Worm (Caenorhabditis elegans): ENCODE measurements around the gene rheb-1.
"Not testable (repeated sequence)": the region's sequence is repeated elsewhere in the genome, so short reads cannot be mapped to it uniquely, and the experiment has no call there.

The rheb-1 gene

ce11 chrIII:9433576-9434107 lies 22.2 kb downstream of the rheb-1 start, which contains the start of gene cpar-1:
Gene cpar-1, plus strand, starts transcription at chrIII:9434057.
- no peak for TF ChIP-seq aly-1 (tag; optimal IDR thresholded peaks at IDR 0.05)
- TF ChIP-seq pes-1 (GFP tag; IDR thresholded peaks at IDR 0.05) = no peak

- TF ChIP-seq hmbx-1 (tag; optimal IDR thresholded peaks at IDR 0.05) (no peak), ama-1 (optimal IDR thresholded peaks at IDR 0.05) (no peak), tra-4 (tag; optimal IDR thresholded peaks at IDR 0.05) (no peak), ceh-13 (GFP tag; optimal IDR thresholded peaks at IDR 0.05) (no peak), flt-1 (GFP tag; IDR thresholded peaks at IDR 0.05) (no peak), pes-1 (GFP tag; IDR thresholded peaks at IDR 0.05) (no peak), hnd-1 (tag; optimal IDR thresholded peaks at IDR 0.05) (no peak), scrt-1 (GFP tag; IDR thresholded peaks at IDR 0.05) (no peak), tbx-11 (GFP tag; IDR thresholded peaks at IDR 0.05) (no peak), aly-1 (tag; optimal IDR thresholded peaks at IDR 0.05) (no peak), F13C5.2 (tag; optimal IDR thresholded peaks at IDR 0.05) (no peak), hmg-4 (GFP tag; optimal IDR thresholded peaks at IDR 0.05) (no peak), tbx-37 (GFP tag; conservative IDR thresholded peaks at IDR 0.05) (no peak), sea-1 (GFP tag; conservative IDR thresholded peaks at IDR 0.05) (no peak)
Observed at ce11 chrIII:9426301-9426700, 29.5 kb downstream of the rheb-1 start, which contains the start of gene T26G10.5. Gene T26G10.5, minus strand, starts transcription at chrIII:9426401.

DNA sequence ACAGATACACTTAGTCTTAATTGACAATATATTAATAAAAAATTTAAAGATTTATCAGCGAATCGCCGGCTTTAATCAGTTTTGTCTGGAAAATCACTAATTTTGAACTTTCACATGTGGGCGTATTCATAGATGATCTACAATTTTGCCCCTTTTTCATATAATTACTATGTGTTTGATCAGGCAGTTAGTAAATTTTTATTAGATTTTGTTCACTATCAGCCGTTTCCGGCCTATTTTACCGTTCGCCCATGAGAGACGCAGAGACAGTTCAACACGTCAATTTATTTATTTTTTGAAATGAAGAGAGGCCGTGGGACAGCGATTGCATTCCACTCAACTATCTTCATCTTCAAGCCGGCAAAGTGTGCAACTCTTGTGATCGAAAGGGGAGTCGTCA lies 35.6 kb downstream of the rheb-1 start, which contains the start of gene T26G10.4:
Gene T26G10.4, plus strand, starts transcription at position 301 of the 400 bp plus-strand sequence.
- not testable (repeated sequence) for TF ChIP-seq tbx-11 (GFP tag; IDR thresholded peaks at IDR 0.05); F13C5.2 (tag; optimal IDR thresholded peaks at IDR 0.05); ceh-36 (tag; optimal IDR thresholded peaks at IDR 0.05)

DNA sequence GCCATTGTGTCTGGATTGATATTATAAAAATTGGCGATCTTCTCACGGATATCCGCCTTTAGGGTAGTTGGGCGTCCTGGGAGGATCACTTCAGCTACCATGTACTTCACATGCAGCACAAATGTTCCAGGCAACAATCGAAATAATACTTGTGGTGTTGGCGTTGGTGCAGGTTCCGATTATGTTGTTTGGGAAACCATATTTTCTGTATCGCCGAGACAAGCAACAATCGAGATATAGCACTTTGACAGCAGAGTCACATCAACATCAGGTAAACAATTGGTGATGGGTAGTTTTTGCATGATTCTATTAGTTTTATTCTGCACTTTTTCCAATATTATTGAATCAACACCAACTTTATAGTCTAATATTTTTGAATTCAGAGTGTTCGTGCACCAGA lies 42.5 kb downstream of the rheb-1 start, which contains the start of gene T26G10.3:
Gene T26G10.3, minus strand, starts transcription at position 101 of the 400 bp plus-strand sequence.
- TF ChIP-seq F13C5.2 (tag; optimal IDR thresholded peaks at IDR 0.05) (no peak), tbx-37 (GFP tag; conservative IDR thresholded peaks at IDR 0.05) (no peak)

DNA sequence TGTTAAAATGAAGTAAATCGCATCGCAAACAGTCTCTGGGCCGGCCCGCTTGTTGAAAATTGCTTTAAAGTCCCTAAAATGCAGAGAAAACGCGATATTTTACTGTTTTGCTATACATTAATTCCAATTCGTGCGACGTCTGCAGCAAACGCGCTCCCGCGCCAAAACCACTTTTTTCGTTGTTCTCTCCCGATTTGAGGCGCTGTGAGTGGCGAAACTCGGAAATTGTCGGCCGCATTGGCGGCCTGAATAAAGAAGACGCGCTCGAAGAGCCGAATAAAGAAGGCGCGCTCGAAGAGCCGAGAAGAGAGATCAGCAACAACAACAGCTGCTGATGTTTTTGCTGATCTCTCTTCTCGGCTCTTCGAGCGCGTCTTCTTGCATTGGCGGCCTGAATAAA lies 47.5 kb downstream of the rheb-1 start:
- TF ChIP-seq pes-1 (GFP tag; IDR thresholded peaks at IDR 0.05) (peak; percentile 51), scrt-1 (GFP tag; IDR thresholded peaks at IDR 0.05) (peak; percentile 65), tbx-11 (GFP tag; IDR thresholded peaks at IDR 0.05) (0 out of 2 replicates have a peak, but pooled peaks have one; percentile 7), sea-1 (GFP tag; conservative IDR thresholded peaks at IDR 0.05) (0 out of 2 replicates have a peak, but pooled peaks have one; percentile 51)

DNA sequence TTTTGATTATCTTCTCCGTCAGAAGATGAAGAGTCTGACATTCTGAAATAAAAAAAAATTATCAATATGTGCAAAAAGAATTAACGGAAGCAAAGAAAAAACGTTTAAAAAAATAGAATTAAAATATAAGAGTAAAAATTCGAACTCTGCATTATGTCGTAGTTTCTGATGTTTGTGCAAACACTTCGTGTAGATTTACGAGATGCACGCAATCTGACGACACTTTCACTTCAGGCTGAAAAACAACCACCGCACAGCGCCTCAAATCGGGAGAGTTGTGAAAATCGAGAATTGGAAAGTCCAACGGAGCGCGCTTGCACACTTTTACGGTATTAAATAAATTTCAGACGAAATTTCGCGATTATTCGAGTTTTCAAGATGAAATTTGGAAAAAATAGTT lies 49.2 kb downstream of the rheb-1 start, which contains the start of gene T26G10.1:
Gene T26G10.1, minus strand, starts transcription at position 42 of the 400 bp plus-strand sequence.
- TF ChIP-seq scrt-1 (GFP tag; IDR thresholded peaks at IDR 0.05) (no peak), B0310.2 (tag; optimal IDR thresholded peaks at IDR 0.05) (no peak), flt-1 (GFP tag; IDR thresholded peaks at IDR 0.05) (no peak), sea-1 (GFP tag; conservative IDR thresholded peaks at IDR 0.05) (no peak), ets-7 (tag; optimal IDR thresholded peaks at IDR 0.05) (no peak), hmg-4 (GFP tag; optimal IDR thresholded peaks at IDR 0.05) (no peak), ceh-13 (GFP tag; optimal IDR thresholded peaks at IDR 0.05) (no peak)
